Fruit fly (Drosophila melanogaster) whole organism, embryonic: ENCODE results near the gene CG4393.

Experiments used
- Ada2b ChIP-seq: fragments of 200-800 bp; sonication (Bioruptor generic); IDR thresholded peaks from 2 replicates; pipeline ENCODE4 v1.3.6; 2022; ENCODE audit warnings: missing biosample characterization, missing genetic modification characterization
- B-H2 ChIP-seq: fragments of 200-800 bp; sonication (Bioruptor generic); optimal IDR thresholded peaks from 2 replicates; lab custom pipeline; 2018; ENCODE audit warnings: missing biosample characterization, mild to moderate bottlenecking, missing genetic modification characterization
- Bdp1 ChIP-seq: fragments of 200-800 bp; sonication (Bioruptor generic); optimal IDR thresholded peaks from 3 replicates; lab custom pipeline; 2016; ENCODE audit warnings: missing biosample characterization, missing genetic modification characterization
- CG11247 ChIP-seq: fragments of 200-800 bp; sonication (Bioruptor generic); IDR thresholded peaks from 2 replicates; pipeline ENCODE4 v1.3.6; 2022; ENCODE audit warnings: missing biosample characterization, missing genetic modification characterization
- CG11695 ChIP-seq: fragments of 200-800 bp; sonication (Bioruptor generic); IDR thresholded peaks from 3 replicates; pipeline ENCODE4 v1.3.6; 2022; ENCODE audit warnings: missing biosample characterization, missing genetic modification characterization
- CG1529 ChIP-seq: fragments of 200-800 bp; sonication (Bioruptor generic); optimal IDR thresholded peaks from 3 replicates; lab custom pipeline; 2018; ENCODE audit warnings: missing biosample characterization, missing genetic modification characterization
- CG16813 ChIP-seq: fragments of 200-800 bp; sonication (Bioruptor generic); IDR thresholded peaks from 3 replicates; pipeline ENCODE4 v1.3.6; 2022; ENCODE audit warnings: missing biosample characterization, missing genetic modification characterization; ENCODE audit not compliant: partially characterized antibody
- CG17186 ChIP-seq: fragments of 200-800 bp; sonication (Bioruptor generic); optimal IDR thresholded peaks from 3 replicates; lab custom pipeline; 2017; ENCODE audit warnings: missing biosample characterization, missing genetic modification reagents, missing genetic modification characterization
- CG2199 ChIP-seq: fragments of 200-800 bp; sonication (Bioruptor generic); IDR thresholded peaks from 3 replicates; pipeline ENCODE4 v1.3.6; 2022; ENCODE audit warnings: missing biosample characterization, missing genetic modification characterization
- CG30020 ChIP-seq: fragments of 200-800 bp; optimal IDR thresholded peaks from 2 replicates; lab custom pipeline; 2019; ENCODE audit warnings: missing biosample characterization, mild to moderate bottlenecking, missing genetic modification characterization, moderate library complexity
- CG3726 ChIP-seq: fragments of 200-800 bp; sonication (Bioruptor generic); IDR thresholded peaks from 3 replicates; pipeline ENCODE4, ENCODE4 v1.3.6; 2022; ENCODE audit warnings: missing biosample characterization, missing genetic modification characterization
- CG3995 ChIP-seq: fragments of 200-800 bp; sonication (Bioruptor generic); optimal IDR thresholded peaks from 3 replicates; lab custom pipeline; 2016; ENCODE audit warnings: missing biosample characterization, missing genetic modification characterization
- CG42726 ChIP-seq: fragments of 200-800 bp; sonication (Bioruptor generic); IDR thresholded peaks from 2 replicates; pipeline ENCODE4 v1.3.6; 2022; ENCODE audit warnings: missing biosample characterization, missing genetic modification characterization; ENCODE audit not compliant: partially characterized antibody
- CG7357 ChIP-seq: fragments of 200-800 bp; sonication (Bioruptor generic); IDR thresholded peaks from 3 replicates; pipeline ENCODE4 v1.3.6; 2022; ENCODE audit warnings: missing biosample characterization, missing genetic modification characterization
- CrebB ChIP-seq: fragments of 200-800 bp; sonication (Bioruptor generic); optimal IDR thresholded peaks from 3 replicates; lab custom pipeline; 2018; ENCODE audit warnings: missing biosample characterization, mild to moderate bottlenecking, missing genetic modification characterization
- Dad ChIP-seq: fragments of 200-800 bp; sonication (Bioruptor generic); optimal IDR thresholded peaks from 3 replicates; lab custom pipeline; 2016; ENCODE audit warnings: missing biosample characterization, missing genetic modification characterization
- Dbx ChIP-seq: fragments of 200-800 bp; sonication (Bioruptor generic); IDR thresholded peaks from 3 replicates; pipeline ENCODE4 v1.3.6; 2022; ENCODE audit warnings: missing biosample characterization, missing genetic modification characterization
- Hr51 ChIP-seq, 2 experiments: fragments of 200-800 bp; sonication (Bioruptor generic); optimal IDR thresholded peaks; 2 replicates in 1 of 2; 3 replicates in 1 of 2; lab custom pipeline; 2016 to 2018; ENCODE audit warnings: missing biosample characterization in 2 of 2, missing genetic modification characterization in 2 of 2, mild to moderate bottlenecking in 1 of 2, moderate library complexity in 1 of 2
- Lpt ChIP-seq: fragments of >200 bp; optimal IDR thresholded peaks from 2 replicates; lab custom pipeline; 2018; ENCODE audit warnings: missing biosample characterization, missing genetic modification characterization
- Meics ChIP-seq: fragments of 200-800 bp; sonication (Bioruptor generic); optimal IDR thresholded peaks from 2 replicates; lab custom pipeline; 2017; ENCODE audit warnings: missing biosample characterization, mild to moderate bottlenecking, missing genetic modification characterization
- NfI ChIP-seq: fragments of 200-800 bp; sonication (Bioruptor generic); optimal IDR thresholded peaks from 3 replicates; lab custom pipeline; 2018; ENCODE audit warnings: missing biosample characterization, mild to moderate bottlenecking, missing genetic modification characterization, moderate library complexity
- Sin3A ChIP-seq: fragments of >200 bp; optimal IDR thresholded peaks from 2 replicates; lab custom pipeline; 2018
- Six4 ChIP-seq: fragments of 200-800 bp; sonication (Bioruptor generic); optimal IDR thresholded peaks from 2 replicates; lab custom pipeline; 2016; ENCODE audit warnings: missing biosample characterization, missing genetic modification characterization
- ara ChIP-seq: fragments of 200-800 bp; sonication (Bioruptor generic); IDR thresholded peaks from 2 replicates; pipeline ENCODE4 v1.3.6; 2022; ENCODE audit warnings: missing biosample characterization, missing genetic modification characterization
- ase ChIP-seq: fragments of 200-800 bp; sonication (Bioruptor generic); IDR thresholded peaks from 3 replicates; pipeline ENCODE4 v1.3.6; 2022; ENCODE audit warnings: missing biosample characterization, missing genetic modification characterization
- bsh ChIP-seq, 2 experiments: fragments of 200-800 bp; sonication (Bioruptor generic); optimal IDR thresholded peaks; 2 replicates each; lab custom pipeline; 2017 to 2018; ENCODE audit warnings: mild to moderate bottlenecking in 2 of 2, missing biosample characterization in 2 of 2, missing genetic modification characterization in 2 of 2, moderate library complexity in 1 of 2
- caup ChIP-seq: fragments of 200-800 bp; sonication (Bioruptor generic); optimal IDR thresholded peaks from 3 replicates; lab custom pipeline; 2017; ENCODE audit warnings: missing biosample characterization, mild to moderate bottlenecking, missing genetic modification characterization, moderate library complexity; ENCODE audit not compliant: severe bottlenecking
- chif ChIP-seq, 2 experiments: fragments of 200-800 bp; sonication (Bioruptor generic); optimal IDR thresholded peaks; 3 replicates each; lab custom pipeline; 2016; ENCODE audit warnings: missing biosample characterization in 2 of 2, missing genetic modification characterization in 2 of 2
- fu2 ChIP-seq: fragments of 200-800 bp; sonication (Bioruptor generic); optimal IDR thresholded peaks from 2 replicates; lab custom pipeline; 2016; ENCODE audit warnings: missing biosample characterization, missing genetic modification characterization
- gce ChIP-seq: fragments of 200-800 bp; sonication (Bioruptor generic); IDR thresholded peaks from 3 replicates; pipeline ENCODE4 v1.3.6; 2022; ENCODE audit warnings: missing biosample characterization, missing genetic modification characterization
- grn ChIP-seq: fragments of 200-800 bp; sonication (Bioruptor generic); optimal IDR thresholded peaks from 3 replicates; lab custom pipeline; 2017; ENCODE audit warnings: missing biosample characterization, missing genetic modification characterization
- hbn ChIP-seq: fragments of 200-800 bp; sonication (Bioruptor generic); IDR thresholded peaks from 2 replicates; pipeline ENCODE4 v1.3.6; 2022; ENCODE audit warnings: missing biosample characterization, missing genetic modification characterization; ENCODE audit not compliant: partially characterized antibody
- hkb ChIP-seq, 2 experiments: fragments of 200-800 bp in 1 of 2; fragments of >200 bp in 1 of 2; sonication (Bioruptor generic) in 1 of 2; IDR thresholded peaks in 1 of 2; optimal IDR thresholded peaks in 1 of 2; 2 replicates each; pipeline versions ENCODE4 v1.3.6 to Lab custom; 2017 to 2022; ENCODE audit warnings: missing biosample characterization in 1 of 2, missing genetic modification characterization in 1 of 2
- ind ChIP-seq: fragments of 200-800 bp; sonication (Bioruptor generic); optimal IDR thresholded peaks from 3 replicates; lab custom pipeline; 2016; ENCODE audit warnings: missing biosample characterization, missing genetic modification characterization
- jing ChIP-seq: fragments of 200-800 bp; sonication (Bioruptor generic); optimal IDR thresholded peaks from 2 replicates; lab custom pipeline; 2018; ENCODE audit warnings: missing biosample characterization, mild to moderate bottlenecking, missing genetic modification characterization
- mirr ChIP-seq: fragments of 200-800 bp; sonication (Bioruptor generic); optimal IDR thresholded peaks from 3 replicates; lab custom pipeline; 2018; ENCODE audit warnings: missing biosample characterization, mild to moderate bottlenecking, missing genetic modification characterization
- odd ChIP-seq: fragments of 200-800 bp; sonication (Bioruptor generic); optimal IDR thresholded peaks from 2 replicates; lab custom pipeline; 2017; ENCODE audit warnings: missing biosample characterization, mild to moderate bottlenecking, missing genetic modification characterization
- pfk ChIP-seq: fragments of 200-800 bp; sonication (Bioruptor generic); optimal IDR thresholded peaks from 2 replicates; lab custom pipeline; 2018; ENCODE audit warnings: missing biosample characterization, mild to moderate bottlenecking, missing genetic modification characterization, moderate library complexity
- prd ChIP-seq, 3 experiments: fragments of >200 bp in 2 of 3; fragments of 200-800 bp in 1 of 3; sonication (Bioruptor generic) in 1 of 3; optimal IDR thresholded peaks in 2 of 3; IDR thresholded peaks in 1 of 3; 2 replicates in 2 of 3; 3 replicates in 1 of 3; pipeline versions ENCODE4 v1.3.6 to Lab custom; 2017 to 2022; ENCODE audit warnings: missing biosample characterization in 1 of 3, missing genetic modification characterization in 1 of 3
- sd ChIP-seq: fragments of 200-800 bp; sonication (Bioruptor generic); optimal IDR thresholded peaks from 3 replicates; lab custom pipeline; 2018; ENCODE audit warnings: missing biosample characterization, mild to moderate bottlenecking, missing genetic modification characterization, moderate library complexity
- so ChIP-seq: fragments of 200-800 bp; sonication (Bioruptor generic); IDR thresholded peaks from 3 replicates; pipeline ENCODE4 v1.3.6; 2022; ENCODE audit warnings: missing biosample characterization, missing genetic modification characterization
- sob ChIP-seq: fragments of 200-800 bp; sonication (Bioruptor generic); IDR thresholded peaks from 2 replicates; pipeline ENCODE4 v1.3.6; 2022; ENCODE audit warnings: missing biosample characterization, missing genetic modification characterization
- sr ChIP-seq: fragments of 200-800 bp; sonication (Bioruptor generic); IDR thresholded peaks from 3 replicates; pipeline ENCODE4 v1.3.6; 2022; ENCODE audit warnings: missing biosample characterization, missing genetic modification characterization
- stc ChIP-seq: fragments of 200-800 bp; sonication (Bioruptor generic); IDR thresholded peaks from 2 replicates; pipeline ENCODE4 v1.3.6; 2022; ENCODE audit warnings: missing biosample characterization, missing genetic modification characterization
- sug ChIP-seq: fragments of 200-800 bp; optimal IDR thresholded peaks from 2 replicates; lab custom pipeline; 2019; ENCODE audit warnings: missing biosample characterization, mild to moderate bottlenecking, missing genetic modification characterization, moderate library complexity
- toy ChIP-seq: fragments of 200-800 bp; sonication (Bioruptor generic); IDR thresholded peaks from 2 replicates; pipeline ENCODE4 v1.3.6; 2022; ENCODE audit warnings: missing biosample characterization, missing genetic modification characterization
- unpg ChIP-seq: fragments of 200-800 bp; sonication (Bioruptor generic); optimal IDR thresholded peaks from 3 replicates; lab custom pipeline; 2018; ENCODE audit warnings: missing biosample characterization, mild to moderate bottlenecking, missing genetic modification characterization, moderate library complexity

Gene CG4393

dm6 chr3R:23358565-23359138 lies 25.9 kb downstream of the CG4393 start, which contains the start of gene RpS3 (continued):
- TF ChIP-seq CG3995 (GFP tag; lab: Kevin White, UChicago), result peak; percentile 8
- TF ChIP-seq sr (GFP tag; lab: Robert Waterston, UW), result no peak
- TF ChIP-seq mirr (GFP tag; lab: Kevin White, UChicago), result peak; percentile 37
- no peak for TF ChIP-seq Dad (GFP tag; lab: Kevin White, UChicago)
- peak; percentile 13 for TF ChIP-seq CG1529 (GFP tag; lab: Kevin White, UChicago)
- TF ChIP-seq Lpt (GFP tag; lab: Kevin White, UChicago), result no peak
- TF ChIP-seq pfk (GFP tag; lab: Kevin White, UChicago), result peak; percentile 12
- no peak for TF ChIP-seq Bdp1 (GFP tag; lab: Kevin White, UChicago)
- TF ChIP-seq CG42726, result no peak
- TF ChIP-seq CG17186, result peak; percentile 10
- peak; percentile 39 for TF ChIP-seq odd (GFP tag; lab: Kevin White, UChicago)
- no peak for TF ChIP-seq ara (GFP tag; lab: Robert Waterston, UW)
- no peak for TF ChIP-seq ase (GFP tag; lab: Robert Waterston, UW)
- TF ChIP-seq hbn (GFP tag; lab: Robert Waterston, UW), result no peak
- no peak for TF ChIP-seq so (GFP tag; lab: Robert Waterston, UW)

DNA sequence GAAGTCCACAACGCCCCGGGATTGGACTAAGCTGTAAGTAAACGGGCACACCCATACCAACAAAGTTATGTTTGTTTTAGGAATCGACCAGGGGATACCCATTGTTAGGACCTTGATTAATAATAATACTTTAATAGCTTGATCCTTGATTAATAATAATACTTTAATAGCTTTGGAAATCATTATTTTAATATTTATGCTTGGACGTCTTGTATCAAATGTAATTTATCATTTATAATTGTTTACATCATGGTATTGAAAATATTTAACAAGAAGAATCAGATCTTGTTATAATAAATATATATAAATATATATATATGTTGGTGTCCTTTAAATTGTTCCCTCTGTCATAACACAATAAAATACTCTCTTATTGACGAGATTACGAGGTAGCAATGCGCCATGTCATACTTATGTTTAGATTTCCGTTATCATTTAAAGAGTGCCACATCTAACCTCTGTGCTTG lies 27.6 kb downstream of the CG4393 start:
- TF ChIP-seq CG11247 (GFP tag; lab: Robert Waterston, UW) (peak; percentile 75; the same call in 1 of the 2 replicates), CG30020 (tag; lab: Kevin White, UChicago) (peak; percentile 71), caup (GFP tag; lab: Kevin White, UChicago) (peak; percentile 74), Dbx (GFP tag; lab: Robert Waterston, UW) (peak; percentile 46; the same call in 1 of the 3 replicates), prd (optimal IDR thresholded peaks at IDR 0.05; lab: Kevin White, UChicago) (no peak), prd (GFP tag; IDR thresholded peaks at IDR 0.05; lab: Robert Waterston, UW) (peak; percentile 75), odd (GFP tag; lab: Kevin White, UChicago) (peak; percentile 87), chif (GFP tag; optimal IDR thresholded peaks at IDR 0.05; lab: Kevin White, UChicago) (peak in 1 of 2 experiments; percentile 0), NfI (GFP tag; lab: Kevin White, UChicago) (peak; percentile 85), unpg (GFP tag; lab: Kevin White, UChicago) (peak; percentile 87), toy (GFP tag; lab: Robert Waterston, UW) (peak; percentile 50; the same call in 1 of the 2 replicates), ind (peak; percentile 39), grn (GFP tag; lab: Kevin White, UChicago) (no peak), hkb (optimal IDR thresholded peaks at IDR 0.05; lab: Kevin White, UChicago) (no peak), hkb (GFP tag; IDR thresholded peaks at IDR 0.05; lab: Robert Waterston, UW) (peak; percentile 84), fu2 (GFP tag; lab: Kevin White, UChicago) (no peak), Meics (GFP tag; lab: Kevin White, UChicago) (peak; percentile 69), CG11695 (GFP tag; lab: Robert Waterston, UW) (peak; percentile 88), CG3726 (GFP tag; lab: Robert Waterston, UW) (peak; percentile 78), Six4 (GFP tag; lab: Kevin White, UChicago) (peak; percentile 74), CG7357 (GFP tag; lab: Robert Waterston, UW) (peak; percentile 65; the same call in 2 of the 3 replicates), stc (GFP tag; lab: Robert Waterston, UW) (peak; percentile 81), sug (tag; lab: Kevin White, UChicago) (peak; percentile 81), B-H2 (GFP tag; lab: Kevin White, UChicago) (peak; percentile 72), ara (GFP tag; lab: Robert Waterston, UW) (peak; percentile 50; the same call in 1 of the 2 replicates), CG2199 (GFP tag; lab: Robert Waterston, UW) (no peak), Sin3A (no peak), gce (peak; percentile 66; the same call in 1 of the 3 replicates), bsh (GFP tag; optimal IDR thresholded peaks at IDR 0.05; lab: Kevin White, UChicago) (peak; percentile 64 to 93), CG16813 (GFP tag; lab: Robert Waterston, UW) (no peak), jing (GFP tag; lab: Kevin White, UChicago) (peak; percentile 33), Ada2b (peak; percentile 72; the same call in 1 of the 2 replicates), sob (peak; percentile 81), Hr51 (GFP tag; optimal IDR thresholded peaks at IDR 0.05; lab: Kevin White, UChicago) (peak in 1 of 2 experiments; percentile 98), sd (tag; lab: Kevin White, UChicago) (peak; percentile 83), CrebB (tag; lab: Kevin White, UChicago) (peak; percentile 83)
